Worm (Caenorhabditis elegans): ENCODE data around the gene fip-3.
A peak's percentile ranks its signal among the peaks of the same experiment; 100 is the strongest.

The fip-3 gene

DNA sequence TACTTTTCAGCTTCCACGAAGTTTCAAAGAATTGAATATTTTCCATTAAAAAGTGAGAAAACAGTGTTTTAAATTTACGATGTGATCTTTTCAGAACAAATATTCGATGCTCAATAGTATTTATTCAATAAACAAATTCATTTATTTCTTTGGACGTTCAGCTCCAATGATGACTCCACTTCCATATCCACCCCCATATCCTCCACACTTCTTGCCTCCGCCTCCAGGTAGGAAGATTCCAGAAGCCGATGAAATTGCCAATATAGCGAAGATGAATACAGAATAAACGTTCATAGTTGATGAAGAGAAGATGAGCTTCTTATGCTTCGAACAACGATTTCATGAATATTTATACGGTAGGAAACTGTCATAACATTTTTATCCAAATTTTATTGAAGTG, at the start of gene fip-3:
Gene fip-3 (minus strand): TSS at position 294 of the 400 bp plus-strand sequence.
- no peak for TF ChIP-seq mml-1 (tag; optimal IDR thresholded peaks at IDR 0.05)

DNA sequence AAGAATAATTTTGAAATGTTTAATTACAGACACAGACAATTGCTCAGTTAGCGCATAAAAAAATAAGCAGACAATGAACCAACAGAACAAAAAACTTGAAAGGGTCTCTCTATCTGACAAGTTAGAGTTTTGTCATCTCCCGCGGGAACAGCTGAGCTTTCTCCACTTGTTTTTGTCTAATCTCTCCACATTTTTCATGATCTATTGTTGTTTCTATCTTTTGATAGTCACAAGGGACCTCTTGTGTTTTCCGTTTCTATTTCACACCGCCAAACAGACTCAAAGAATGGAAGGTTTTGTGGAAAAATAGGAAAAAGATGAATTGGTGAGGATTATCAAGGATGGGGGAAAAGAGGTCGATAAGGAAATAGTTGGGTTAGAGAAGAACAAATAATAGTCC, 47.5 kb upstream of the fip-3 start:
- TF ChIP-seq lin-39 (tag; optimal IDR thresholded peaks at IDR 0.05) (peak; percentile 47), unc-62 (GFP tag; optimal IDR thresholded peaks at IDR 0.05) (peak; percentile 28), pha-4 (tag; optimal IDR thresholded peaks at IDR 0.05) (no peak), nfya-1 (tag; optimal IDR thresholded peaks at IDR 0.05; ENCODE audit: insufficient read depth) (peak; percentile 45)

- TF ChIP-seq hmg-11 (tag; optimal IDR thresholded peaks at IDR 0.05) (peak; percentile 26), elt-3 (tag; optimal IDR thresholded peaks at IDR 0.05) (no peak), nhr-23 (tag; optimal IDR thresholded peaks at IDR 0.05) (peak; percentile 60), nfya-1 (tag; optimal IDR thresholded peaks at IDR 0.05; ENCODE audit: insufficient read depth) (peak; percentile 72), ZK546.5 (tag; optimal IDR thresholded peaks at IDR 0.05) (no peak), nhr-12 (tag; optimal IDR thresholded peaks at IDR 0.05) (no peak), ceh-82 (tag; optimal IDR thresholded peaks at IDR 0.05) (no peak), R02D3.7 (tag; optimal IDR thresholded peaks at IDR 0.05) (peak; percentile 6), lsy-12 (tag; optimal IDR thresholded peaks at IDR 0.05) (no peak), aly-2 (tag; optimal IDR thresholded peaks at IDR 0.05) (no peak), zag-1 (tag; optimal IDR thresholded peaks at IDR 0.05) (no peak), lin-15B (tag; optimal IDR thresholded peaks at IDR 0.05) (peak; percentile 92), snpc-4 (tag; optimal IDR thresholded peaks at IDR 0.05) (peak; percentile 16), pqm-1 (tag; optimal IDR thresholded peaks at IDR 0.05) (no peak), elt-2 (tag; optimal IDR thresholded peaks at IDR 0.05) (peak; percentile 16), daf-12 (tag; optimal IDR thresholded peaks at IDR 0.05) (no peak), lin-39 (tag; optimal IDR thresholded peaks at IDR 0.05) (peak; percentile 4), fkh-10 (GFP tag; optimal IDR thresholded peaks at IDR 0.05) (no peak), tbx-2 (tag; optimal IDR thresholded peaks at IDR 0.05) (no peak), mml-1 (tag; optimal IDR thresholded peaks at IDR 0.05) (no peak), nhr-76 (tag; optimal IDR thresholded peaks at IDR 0.05) (no peak), egl-27 (tag; optimal IDR thresholded peaks at IDR 0.05) (no peak), unc-62 (GFP tag; optimal IDR thresholded peaks at IDR 0.05) (no peak), pha-4 (tag; optimal IDR thresholded peaks at IDR 0.05) (peak; percentile 84), skn-1 (tag; optimal IDR thresholded peaks at IDR 0.05) (peak; percentile 25)
Observed at ce11 chrIII:8630833-8631232, 41.5 kb upstream of the fip-3 start, which contains the start of gene dnj-10. Gene dnj-10, plus strand, starts transcription at chrIII:8631165.

DNA sequence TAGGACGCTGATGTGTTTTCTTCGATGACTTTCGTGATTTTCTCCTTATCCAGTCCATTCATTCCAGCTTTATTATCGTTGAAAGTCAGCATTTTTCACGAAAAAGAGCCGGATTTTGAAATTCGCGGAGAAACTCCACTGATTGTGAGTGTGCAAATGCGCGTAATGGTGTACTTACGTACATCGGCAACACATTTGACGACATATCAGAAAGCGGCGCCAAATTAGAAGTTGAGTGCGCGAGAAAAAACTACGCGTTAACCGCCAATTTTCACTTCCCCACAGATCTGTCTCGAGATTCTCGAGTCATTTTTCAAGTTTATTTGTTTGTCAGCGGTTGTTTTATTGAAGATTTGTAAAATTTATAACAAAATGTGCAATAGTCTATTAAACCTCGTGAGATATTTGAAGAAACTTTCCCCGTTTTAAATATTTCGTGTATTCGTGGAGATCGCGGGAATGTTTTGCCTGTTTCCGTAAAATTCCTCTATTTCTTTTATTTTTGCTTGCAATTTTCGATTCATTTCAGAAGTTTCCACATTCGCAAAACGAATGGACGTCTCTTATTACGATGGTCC, 39.2 kb upstream of the fip-3 start, which contains the start of the genes polk-1 and gpr-1:
Gene polk-1 (minus strand): TSS at position 186 of the 578 bp plus-strand sequence.
Gene gpr-1 (plus strand): TSS at position 528 of the 578 bp plus-strand sequence.
- TF ChIP-seq lin-15B (tag; optimal IDR thresholded peaks at IDR 0.05) = peak; percentile 57
- TF ChIP-seq fkh-10 (GFP tag; optimal IDR thresholded peaks at IDR 0.05) = no peak
- no peak for TF ChIP-seq ceh-9 (tag; optimal IDR thresholded peaks at IDR 0.05)
- no peak for TF ChIP-seq mml-1 (tag; optimal IDR thresholded peaks at IDR 0.05)
- TF ChIP-seq nhr-23 (tag; optimal IDR thresholded peaks at IDR 0.05) = no peak
- peak; percentile 36 for TF ChIP-seq nfya-1 (tag; optimal IDR thresholded peaks at IDR 0.05; ENCODE audit: insufficient read depth)
- TF ChIP-seq lin-39 (tag; optimal IDR thresholded peaks at IDR 0.05) = peak; percentile 6
- no peak for TF ChIP-seq aly-2 (tag; optimal IDR thresholded peaks at IDR 0.05)
- TF ChIP-seq nhr-67 (tag; optimal IDR thresholded peaks at IDR 0.05) = no peak
- no peak for TF ChIP-seq R02D3.7 (tag; optimal IDR thresholded peaks at IDR 0.05)
- no peak for TF ChIP-seq snpc-4 (tag; optimal IDR thresholded peaks at IDR 0.05)

- TF ChIP-seq elt-1 (tag; optimal IDR thresholded peaks at IDR 0.05) (peak; percentile 16), nhr-25 (tag; optimal IDR thresholded peaks at IDR 0.05) (peak; percentile 57), lin-39 (tag; optimal IDR thresholded peaks at IDR 0.05) (no peak)
Observed at ce11 chrIII:8625125-8625524, 35.8 kb upstream of the fip-3 start.

- TF ChIP-seq pqm-1 (tag; optimal IDR thresholded peaks at IDR 0.05) = no peak
- TF ChIP-seq lin-39 (tag; optimal IDR thresholded peaks at IDR 0.05) = no peak
Observed at ce11 chrIII:8622435-8622834, 33.1 kb upstream of the fip-3 start, which contains the start of gene ceh-16. Gene ceh-16, plus strand, starts transcription at chrIII:8622735.
